Fruit fly (Drosophila melanogaster): ENCODE data around the gene CG4456.

DNA sequence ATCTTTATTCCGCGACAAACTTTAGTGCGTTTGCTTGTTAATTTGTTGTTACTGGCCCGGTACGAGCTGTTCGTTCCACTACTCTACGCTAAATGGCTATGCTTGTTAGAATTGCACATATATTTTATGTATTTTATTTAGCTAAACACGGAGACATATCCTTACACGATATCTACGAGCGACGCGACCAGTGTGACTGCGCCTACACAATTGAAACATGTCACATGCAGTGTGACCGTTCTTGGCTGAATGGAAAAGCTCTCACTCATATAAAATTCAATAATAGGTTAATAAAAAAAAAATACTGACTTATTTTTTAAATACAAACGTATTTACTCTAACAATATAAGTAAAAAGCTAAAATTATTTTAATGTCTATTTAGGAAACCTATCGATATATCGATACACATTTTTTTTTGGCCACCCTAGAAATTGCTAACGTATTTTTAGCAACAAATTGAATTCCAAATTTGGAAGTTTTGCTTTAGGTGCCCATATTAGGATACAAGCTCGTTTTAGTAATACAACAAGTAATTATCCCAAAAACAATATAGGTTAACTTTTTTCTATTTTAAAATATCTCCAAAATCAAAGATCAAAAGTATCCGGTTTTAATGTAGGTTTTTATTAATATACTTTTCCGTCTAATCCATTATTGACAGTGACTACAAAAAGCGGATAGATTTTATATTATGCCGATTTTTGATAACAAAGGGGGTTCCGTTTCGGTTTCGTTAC is 26.7 kb downstream of the CG4456 start, which contains the start of gene CG4080:
- TF ChIP-seq psq (GFP tag; optimal IDR thresholded peaks at IDR 0.05) (peak; percentile 15), tai (GFP tag; optimal IDR thresholded peaks at IDR 0.05) (peak; percentile 52)
